Worm (Caenorhabditis elegans) whole organism, L1 larva: ENCODE measurements around the gene F54D5.7.
A peak's percentile ranks its signal among the peaks of the same experiment; 100 is the strongest.

Experiments
- C16A3.4 ChIP-seq: fragments of 150-350 bp; optimal IDR thresholded peaks from 2 replicates; lab custom pipeline; 2014; ENCODE audit warnings: missing biosample characterization, missing genetic modification characterization
- C34B4.2 ChIP-seq: sonication (generic microtip); optimal IDR thresholded peaks from 2 replicates; lab custom pipeline; 2017; ENCODE audit warnings: mild to moderate bottlenecking, missing genetic modification characterization, missing compliant biosample characterization
- Y116A8C.19 ChIP-seq: sonication (generic microtip); optimal IDR thresholded peaks from 2 replicates; lab custom pipeline; 2016; ENCODE audit warnings: missing compliant biosample characterization, missing genetic modification characterization, borderline replicate concordance
- ama-1 ChIP-seq: fragments of 150-350 bp; optimal IDR thresholded peaks from 2 replicates; lab custom pipeline; 2014
- ceh-82 ChIP-seq, 3 experiments: fragments of 150-350 bp in 1 of 3; sonication (generic microtip) in 2 of 3; optimal IDR thresholded peaks; 2 replicates each; lab custom pipeline; 2014 to 2017; ENCODE audit warnings: missing biosample characterization in 3 of 3, missing genetic modification characterization in 3 of 3
- ceh-88 ChIP-seq: fragments of 200-800 bp; sonication (Bioruptor generic); IDR thresholded peaks from 2 replicates; pipeline ENCODE4 v1.3.6; 2022; ENCODE audit warnings: missing genetic modification characterization, missing compliant biosample characterization
- dpl-1 ChIP-seq, 3 experiments: fragments of 150-350 bp in 2 of 3; sonication (generic microtip) in 1 of 3; optimal IDR thresholded peaks; 2 replicates each; lab custom pipeline; 2014 to 2017; ENCODE audit warnings: missing biosample characterization in 3 of 3, missing genetic modification characterization in 3 of 3, missing genetic modification reagents in 3 of 3
- dsc-1 ChIP-seq: sonication (generic microtip); optimal IDR thresholded peaks from 2 replicates; lab custom pipeline; 2016; ENCODE audit warnings: mild to moderate bottlenecking, missing genetic modification characterization, missing compliant biosample characterization
- efl-1 ChIP-seq, 4 experiments: fragments of 150-350 bp; optimal IDR thresholded peaks in 3 of 4; peaks in 1 of 4; 1 replicate in 1 of 4; 2 replicates in 3 of 4; lab custom pipeline; 2014; ENCODE audit warnings: missing biosample characterization in 2 of 4, missing genetic modification characterization in 2 of 4, missing genetic modification reagents in 2 of 4
- efl-3 ChIP-seq: fragments of 200-800 bp; sonication (Bioruptor generic); optimal IDR thresholded peaks from 2 replicates; lab custom pipeline; 2018; ENCODE audit warnings: mild to moderate bottlenecking, missing genetic modification characterization, missing compliant biosample characterization
- egl-27 ChIP-seq, 2 experiments: fragments of 150-350 bp in 1 of 2; sonication (generic microtip); optimal IDR thresholded peaks; 3 replicates each; lab custom pipeline; 2017 to 2018; ENCODE audit warnings: missing biosample characterization in 2 of 2, missing genetic modification characterization in 2 of 2, missing genetic modification reagents in 2 of 2
- elt-2 ChIP-seq: sonication (generic microtip); optimal IDR thresholded peaks from 2 replicates; lab custom pipeline; 2016; ENCODE audit warnings: missing genetic modification characterization, mild to moderate bottlenecking, inconsistent platforms, missing compliant biosample characterization, missing genetic modification reagents
- fkh-10 ChIP-seq: sonication (generic microtip); optimal IDR thresholded peaks from 2 replicates; lab custom pipeline; 2017; ENCODE audit warnings: missing biosample characterization, missing genetic modification reagents, missing genetic modification characterization
- isw-1 ChIP-seq: fragments of 200-800 bp; sonication (Bioruptor generic); IDR thresholded peaks from 2 replicates; pipeline ENCODE4 v1.3.6; 2022; ENCODE audit warnings: missing genetic modification characterization, missing compliant biosample characterization
- lin-14 ChIP-seq: fragments of 200-800 bp; sonication (Bioruptor generic); optimal IDR thresholded peaks from 2 replicates; lab custom pipeline; 2018; ENCODE audit warnings: mild to moderate bottlenecking, missing genetic modification characterization, moderate library complexity, missing compliant biosample characterization
- lin-35 ChIP-seq, 2 experiments: fragments of 150-350 bp; optimal IDR thresholded peaks; 2 replicates each; lab custom pipeline; 2014; ENCODE audit warnings: missing biosample characterization in 2 of 2, missing genetic modification characterization in 2 of 2, missing genetic modification reagents in 2 of 2
- lin-39 ChIP-seq: fragments of 150-350 bp; optimal IDR thresholded peaks from 2 replicates; lab custom pipeline; 2014; ENCODE audit warnings: missing biosample characterization, missing genetic modification reagents, missing genetic modification characterization
- lsy-2 ChIP-seq, 2 experiments: fragments of 150-350 bp; optimal IDR thresholded peaks; 2 replicates each; lab custom pipeline; 2014; ENCODE audit warnings: missing biosample characterization in 2 of 2, missing genetic modification characterization in 2 of 2
- mdl-1 ChIP-seq, 2 experiments: fragments of 150-350 bp; optimal IDR thresholded peaks; 2 replicates each; lab custom pipeline; 2014 to 2017; ENCODE audit warnings: missing biosample characterization in 2 of 2, missing genetic modification characterization in 2 of 2, inconsistent platforms in 1 of 2
- nhr-12 ChIP-seq: sonication (generic microtip); optimal IDR thresholded peaks from 2 replicates; lab custom pipeline; 2017; ENCODE audit warnings: missing biosample characterization, missing genetic modification characterization
- nhr-20 ChIP-seq: sonication (generic microtip); optimal IDR thresholded peaks from 2 replicates; lab custom pipeline; 2016; ENCODE audit warnings: mild to moderate bottlenecking, missing genetic modification characterization, missing compliant biosample characterization
- nhr-237 ChIP-seq: fragments of 150-350 bp; optimal IDR thresholded peaks from 2 replicates; lab custom pipeline; 2014; ENCODE audit warnings: missing biosample characterization, missing genetic modification characterization
- nhr-28 ChIP-seq: fragments of 150-350 bp; optimal IDR thresholded peaks from 2 replicates; lab custom pipeline; 2014; ENCODE audit warnings: missing biosample characterization, missing genetic modification characterization
- nhr-47 ChIP-seq: sonication (generic microtip); optimal IDR thresholded peaks from 2 replicates; lab custom pipeline; 2016; ENCODE audit warnings: mild to moderate bottlenecking, missing genetic modification characterization, moderate library complexity, missing compliant biosample characterization
- nhr-71 ChIP-seq: sonication (generic microtip); optimal IDR thresholded peaks from 2 replicates; lab custom pipeline; 2016; ENCODE audit warnings: mild to moderate bottlenecking, missing genetic modification characterization, moderate library complexity, missing compliant biosample characterization
- pqm-1 ChIP-seq: sonication (generic microtip); optimal IDR thresholded peaks from 3 replicates; lab custom pipeline; 2017; ENCODE audit warnings: missing biosample characterization, missing genetic modification characterization
- skn-1 ChIP-seq: fragments of 150-350 bp; optimal IDR thresholded peaks from 2 replicates; lab custom pipeline; 2014; ENCODE audit warnings: missing biosample characterization, missing genetic modification characterization
- sptf-1 ChIP-seq: fragments of 150-350 bp; optimal IDR thresholded peaks from 2 replicates; lab custom pipeline; 2014; ENCODE audit warnings: missing biosample characterization, missing genetic modification characterization
- tbx-2 ChIP-seq: sonication (generic microtip); optimal IDR thresholded peaks from 2 replicates; lab custom pipeline; 2016; ENCODE audit warnings: missing genetic modification characterization, missing compliant biosample characterization
- unc-62 ChIP-seq: fragments of 150-350 bp; optimal IDR thresholded peaks from 2 replicates; lab custom pipeline; 2014; ENCODE audit warnings: missing biosample characterization, missing genetic modification reagents, missing genetic modification characterization
- xbp-1 ChIP-seq: sonication (generic microtip); optimal IDR thresholded peaks from 2 replicates; lab custom pipeline; 2016; ENCODE audit warnings: missing genetic modification characterization, missing compliant biosample characterization
- ztf-11 ChIP-seq, 2 experiments: sonication (generic microtip); optimal IDR thresholded peaks; 2 replicates each; lab custom pipeline; 2016 to 2017; ENCODE audit warnings: missing genetic modification characterization in 2 of 2, missing biosample characterization in 1 of 2, missing compliant biosample characterization in 1 of 2
- ztf-4 ChIP-seq: fragments of 150-350 bp; optimal IDR thresholded peaks from 2 replicates; lab custom pipeline; 2014; ENCODE audit warnings: missing biosample characterization, missing genetic modification characterization

The F54D5.7 gene

DNA sequence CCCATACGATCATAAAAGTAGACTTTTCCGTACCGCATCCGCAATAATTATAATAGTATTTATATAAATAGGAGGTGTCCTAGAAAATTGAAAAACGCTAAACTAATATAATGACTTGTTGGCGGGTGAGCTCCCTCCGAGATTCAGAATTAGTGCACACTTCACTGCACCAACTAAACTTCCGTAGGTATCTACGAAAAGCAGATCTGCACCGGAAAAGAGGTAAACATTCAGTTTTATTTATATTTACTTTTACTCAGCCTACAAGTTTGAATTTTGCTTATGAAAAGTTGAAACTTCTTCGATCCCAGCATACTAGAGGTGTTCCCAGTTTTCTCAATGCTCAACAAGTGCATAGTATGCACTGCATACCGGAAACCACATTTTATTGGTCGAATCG lies 44.7 kb downstream of the F54D5.7 start, which contains the start of gene F07A11.1:
Gene F07A11.1 (minus strand): TSS at position 101 of the 400 bp plus-strand sequence.
- TF ChIP-seq nhr-12 (tag; lab: Kevin White, UChicago) (no peak), dsc-1 (tag; lab: Kevin White, UChicago) (no peak)
- TF ChIP-seq, all 84 proteins: peak for 0

DNA sequence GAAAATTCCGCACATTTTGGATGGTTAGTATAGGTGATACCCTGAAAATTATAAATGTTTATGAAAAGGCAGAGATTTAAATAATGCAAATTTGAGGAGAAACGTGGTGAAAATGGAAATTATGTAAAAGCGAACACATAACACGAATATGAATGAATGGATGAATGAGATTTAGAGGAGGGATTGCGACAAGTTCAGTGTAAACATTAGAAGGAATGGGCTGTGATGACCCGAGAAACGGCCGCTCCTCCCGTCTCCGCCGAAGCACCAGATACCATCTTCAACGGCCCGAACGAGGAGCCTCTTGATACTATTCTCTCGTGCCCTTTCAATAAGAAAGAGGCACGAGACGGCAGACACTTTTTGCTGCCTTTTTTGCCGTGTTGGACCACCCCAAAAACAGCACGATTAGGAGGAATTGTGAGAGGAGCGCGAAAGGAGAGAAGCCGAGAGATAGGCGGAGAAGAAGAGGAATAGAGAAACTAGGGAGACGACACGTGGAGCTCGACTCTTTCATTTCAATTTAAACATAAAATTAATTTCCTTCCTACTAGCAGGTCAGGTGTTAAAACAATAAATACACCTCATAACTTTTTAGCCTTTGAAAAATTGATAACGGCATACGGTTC lies 48.2 kb downstream of the F54D5.7 start, which contains the start of gene gfat-1:
Gene gfat-1 (minus strand): TSS at position 51 of the 629 bp plus-strand sequence.
- no peak for TF ChIP-seq skn-1 (tag; lab: Kevin White, UChicago)
- no peak for TF ChIP-seq xbp-1 (tag; lab: Kevin White, UChicago)
- peak in 1 of 2 experiments; percentile 6 for TF ChIP-seq lin-35 (GFP tag; optimal IDR thresholded peaks at IDR 0.05; lab: Kevin White, UChicago)
- TF ChIP-seq nhr-71 (tag; lab: Kevin White, UChicago) = peak; percentile 24
- TF ChIP-seq nhr-237 (tag; lab: Kevin White, UChicago) = no peak
- TF ChIP-seq egl-27 (tag; optimal IDR thresholded peaks at IDR 0.05; lab: Kevin White, UChicago) = no peak
- TF ChIP-seq nhr-28 (tag; lab: Kevin White, UChicago) = no peak
- peak in 1 of 2 experiments; percentile 1 for TF ChIP-seq lsy-2 (tag; optimal IDR thresholded peaks at IDR 0.05; lab: Kevin White, UChicago)
- TF ChIP-seq lin-14 (GFP tag; lab: Kevin White, UChicago) = peak; percentile 75
- TF ChIP-seq nhr-47 (tag; lab: Kevin White, UChicago) = no peak
- no peak for TF ChIP-seq nhr-20 (tag; lab: Kevin White, UChicago)
- TF ChIP-seq efl-1 (optimal IDR thresholded peaks at IDR 0.05; lab: Kevin White, UChicago) = peak in 1 of 2 experiments; percentile 21
- TF ChIP-seq efl-1 (GFP tag; optimal IDR thresholded peaks at IDR 0.05 in 1 of 2; lab: Kevin White, UChicago) = peak; percentile 22 to 87
- no peak for TF ChIP-seq fkh-10 (GFP tag; lab: Kevin White, UChicago)
- TF ChIP-seq dpl-1 (GFP tag; optimal IDR thresholded peaks at IDR 0.05; lab: Kevin White, UChicago) = peak in 1 of 3 experiments; percentile 15
- TF ChIP-seq pqm-1 (tag; lab: Kevin White, UChicago) = no peak
- TF ChIP-seq C16A3.4 (tag; lab: Kevin White, UChicago) = no peak
- no peak for TF ChIP-seq efl-3
- no peak for TF ChIP-seq Y116A8C.19 (tag; lab: Kevin White, UChicago)
- TF ChIP-seq sptf-1 (tag; lab: Kevin White, UChicago) = no peak
- peak; percentile 41 to 61 for TF ChIP-seq mdl-1 (tag; optimal IDR thresholded peaks at IDR 0.05; lab: Kevin White, UChicago)
- TF ChIP-seq ceh-88 (GFP tag; lab: Robert Waterston, UW) = no peak
- peak in 1 of 2 experiments; percentile 1 for TF ChIP-seq ztf-11 (tag; optimal IDR thresholded peaks at IDR 0.05; lab: Kevin White, UChicago)
- no peak for TF ChIP-seq ama-1 (lab: Kevin White, UChicago)
- TF ChIP-seq ceh-82 (tag; optimal IDR thresholded peaks at IDR 0.05; lab: Kevin White, UChicago) = no peak
- TF ChIP-seq isw-1 (GFP tag; lab: Robert Waterston, UW) = no peak
- no peak for TF ChIP-seq unc-62 (GFP tag; lab: Kevin White, UChicago)
- TF ChIP-seq C34B4.2 (tag; lab: Kevin White, UChicago) = no peak
- no peak for TF ChIP-seq tbx-2 (tag; lab: Kevin White, UChicago)
- TF ChIP-seq lin-39 (tag; lab: Kevin White, UChicago) = no peak
- no peak for TF ChIP-seq elt-2 (tag; lab: Kevin White, UChicago)
- no peak for TF ChIP-seq ztf-4 (tag; lab: Kevin White, UChicago)

ce11 chrII:11596157-11596740 lies 48.9 kb downstream of the F54D5.7 start:
- TF ChIP-seq efl-1 (optimal IDR thresholded peaks at IDR 0.05; lab: Kevin White, UChicago) (no peak), efl-1 (GFP tag; optimal IDR thresholded peaks at IDR 0.05 in 1 of 2; lab: Kevin White, UChicago) (no peak), nhr-71 (tag; lab: Kevin White, UChicago) (peak; percentile 86), lin-14 (GFP tag; lab: Kevin White, UChicago) (peak; percentile 1)
